Worm (Caenorhabditis elegans): ENCODE measurements around the gene H03G16.1.

- TF ChIP-seq ztf-23 (GFP tag; IDR thresholded peaks at IDR 0.05) (no peak), flt-1 (GFP tag; IDR thresholded peaks at IDR 0.05) (no peak), cog-1 (tag; optimal IDR thresholded peaks at IDR 0.05) (no peak), ztf-29 (GFP tag; IDR thresholded peaks at IDR 0.05) (no peak)
Measured at ce11 chrX:15052385-15052784, 1.3 kb upstream of the H03G16.1 start, which contains the start of gene H03G16.6.

All from whole organism, midembryonic.